Fruit fly (Drosophila melanogaster): ENCODE results near the gene to.

to gene

DNA sequence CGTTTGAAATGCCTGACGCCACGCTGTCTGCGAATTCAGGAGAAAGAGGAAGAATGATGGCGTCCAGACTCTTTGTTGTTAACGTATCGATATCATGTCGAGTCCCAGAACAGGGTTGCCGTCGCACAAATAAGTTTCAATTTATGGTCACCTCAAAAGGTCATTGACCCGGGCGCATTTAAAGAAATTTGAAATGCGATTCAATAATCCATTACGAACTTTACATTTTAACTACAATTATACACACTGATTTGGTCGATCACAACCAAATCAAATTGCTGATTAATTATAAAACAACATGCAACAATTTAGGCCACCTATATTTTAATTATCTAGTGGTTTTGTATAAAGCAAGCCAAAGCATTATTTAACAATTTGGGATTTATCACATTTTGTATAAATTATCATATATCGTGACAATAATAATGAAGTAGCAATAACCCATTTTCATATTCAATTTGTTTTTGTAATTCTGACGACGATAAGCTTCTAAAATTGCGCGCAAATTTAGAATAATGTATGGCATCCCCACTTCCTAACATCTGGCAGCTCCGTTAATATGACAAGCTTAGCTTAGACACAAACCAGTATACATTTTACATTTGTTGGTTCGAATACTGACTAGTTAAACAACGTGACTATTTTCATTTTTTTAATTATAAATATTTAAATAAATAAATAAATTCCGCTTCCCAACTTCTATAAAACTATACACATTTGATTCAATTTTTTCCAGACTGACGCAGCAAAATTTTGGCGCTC lies 5.3 kb downstream of the to start, which contains the start of gene bam (continued):
- TF ChIP-seq CG15269 (tag; optimal IDR thresholded peaks at IDR 0.05) (no peak), CG2116 (GFP tag; optimal IDR thresholded peaks at IDR 0.05) (peak; percentile 36), CG17912 (GFP tag; optimal IDR thresholded peaks at IDR 0.05) (no peak), gsb-n (tag; optimal IDR thresholded peaks at IDR 0.05) (peak; percentile 10), PHDP (tag; optimal IDR thresholded peaks at IDR 0.05) (peak; percentile 4), pita (GFP tag; optimal IDR thresholded peaks at IDR 0.05) (peak; percentile 86), stwl (tag; optimal IDR thresholded peaks at IDR 0.05) (peak; percentile 83), Bgb (GFP tag; IDR thresholded peaks at IDR 0.05; ENCODE audit: partially characterized antibody) (peak; percentile 55; the same call in 1 of the 2 replicates), scrt (GFP tag; optimal IDR thresholded peaks at IDR 0.05) (no peak), BEAF-32 (GFP tag; optimal IDR thresholded peaks at IDR 0.05) (peak; percentile 24), zen (tag; optimal IDR thresholded peaks at IDR 0.05) (no peak), CG14710 (tag; optimal IDR thresholded peaks at IDR 0.05) (peak; percentile 45), Opbp (GFP tag; IDR thresholded peaks at IDR 0.05; ENCODE audit: partially characterized antibody) (0 out of 3 replicates have a peak, but pooled peaks have one; percentile 31), CG12659 (GFP tag; optimal IDR thresholded peaks at IDR 0.05) (peak; percentile 37), ERR (GFP tag; optimal IDR thresholded peaks at IDR 0.05) (no peak), CG10431 (GFP tag; optimal IDR thresholded peaks at IDR 0.05) (no peak), YL-1 (GFP tag; optimal IDR thresholded peaks at IDR 0.05) (peak; percentile 18), CTCF (GFP tag; optimal IDR thresholded peaks at IDR 0.05) (peak; percentile 76), schlank (tag; optimal IDR thresholded peaks at IDR 0.05) (no peak), Dek (tag; optimal IDR thresholded peaks at IDR 0.05) (peak; percentile 45), Atf6 (GFP tag; IDR thresholded peaks at IDR 0.05) (no peak), Lhr (GFP tag; optimal IDR thresholded peaks at IDR 0.05) (peak; percentile 84), CG15514 (GFP tag; optimal IDR thresholded peaks at IDR 0.05) (peak; percentile 89), nmo (GFP tag; optimal IDR thresholded peaks at IDR 0.05) (peak; percentile 40), CG33213 (GFP tag; optimal IDR thresholded peaks at IDR 0.05) (peak; percentile 19), Dbx (GFP tag; IDR thresholded peaks at IDR 0.05) (no peak), E2f2 (GFP tag; IDR thresholded peaks at IDR 0.05) (peak; percentile 97)

dm6 chr3R:25247379-25247869 lies 7.4 kb downstream of the to start, which contains the start of the genes RpS27 and Nup37:
TSS of gene RpS27 (minus strand) at chr3R:25247514.
TSS of gene Nup37 (plus strand) at chr3R:25247658.
- TF ChIP-seq dysf (GFP tag; IDR thresholded peaks at IDR 0.05) = peak; percentile 96
- TF ChIP-seq pzg (GFP tag; optimal IDR thresholded peaks at IDR 0.05) = peak; percentile 97
- TF ChIP-seq Sry-δ (GFP tag; optimal IDR thresholded peaks at IDR 0.05) = peak; percentile 83
- peak; percentile 98 for TF ChIP-seq Atf3 (GFP tag; optimal IDR thresholded peaks at IDR 0.05)
- peak; percentile 73 for TF ChIP-seq CG7357 (GFP tag; IDR thresholded peaks at IDR 0.05)
- TF ChIP-seq wor (GFP tag; IDR thresholded peaks at IDR 0.05) = peak; percentile 74
- no peak for TF ChIP-seq abd-A (tag; optimal IDR thresholded peaks at IDR 0.05)
- peak; percentile 98 for TF ChIP-seq CG12769 (tag; optimal IDR thresholded peaks at IDR 0.05)
- TF ChIP-seq slou (GFP tag; optimal IDR thresholded peaks at IDR 0.05) = peak; percentile 97
- TF ChIP-seq Bdp1 (GFP tag; optimal IDR thresholded peaks at IDR 0.05) = peak; percentile 94
- TF ChIP-seq BtbVII (GFP tag; optimal IDR thresholded peaks at IDR 0.05) = peak; percentile 99
- TF ChIP-seq hkb (optimal IDR thresholded peaks at IDR 0.05) = no peak
- peak; percentile 94 for TF ChIP-seq hkb (GFP tag; IDR thresholded peaks at IDR 0.05)
- TF ChIP-seq CG2199 (GFP tag; IDR thresholded peaks at IDR 0.05) = peak; percentile 96
- peak; percentile 97 for TF ChIP-seq nmo (GFP tag; optimal IDR thresholded peaks at IDR 0.05)
- peak; percentile 98 for TF ChIP-seq CG10431 (GFP tag; optimal IDR thresholded peaks at IDR 0.05)
- TF ChIP-seq ems (GFP tag; optimal IDR thresholded peaks at IDR 0.05) = peak; percentile 98
- peak; percentile 98 for TF ChIP-seq Asciz (GFP tag; optimal IDR thresholded peaks at IDR 0.05)
- peak; percentile 95 for TF ChIP-seq CG14441 (GFP tag; IDR thresholded peaks at IDR 0.05)
- no peak for TF ChIP-seq h (optimal IDR thresholded peaks at IDR 0.05)
- peak; percentile 99 for TF ChIP-seq CrebB (tag; optimal IDR thresholded peaks at IDR 0.05)
- peak; percentile 89 for TF ChIP-seq CG3995 (GFP tag; optimal IDR thresholded peaks at IDR 0.05)
- TF ChIP-seq grau (tag; optimal IDR thresholded peaks at IDR 0.05) = peak; percentile 92
- peak; percentile 98 for TF ChIP-seq CG6175 (GFP tag; IDR thresholded peaks at IDR 0.05)
- peak; percentile 97 for TF ChIP-seq wek (GFP tag; optimal IDR thresholded peaks at IDR 0.05)

All from whole organism, embryonic.